Fruit fly (Drosophila melanogaster) whole organism, pupa: ENCODE results near the gene CG31301.

Experiments used
- CG10348 ChIP-seq: fragments of 200-800 bp; sonication (Bioruptor generic); IDR thresholded peaks from 2 replicates; pipeline ENCODE4 v1.3.6; 2022; ENCODE audit warnings: missing biosample characterization, missing genetic modification characterization
- CG12605 ChIP-seq: fragments of 200-800 bp; sonication (Bioruptor generic); IDR thresholded peaks from 2 replicates; pipeline ENCODE4 v1.3.6; 2022; ENCODE audit warnings: missing biosample characterization, missing genetic modification characterization
- CG13204 ChIP-seq: fragments of 200-800 bp; sonication (Bioruptor generic); optimal IDR thresholded peaks from 2 replicates; lab custom pipeline; 2018; ENCODE audit warnings: missing biosample characterization, mild to moderate bottlenecking, missing genetic modification characterization, moderate library complexity
- CG32121 ChIP-seq: fragments of 200-800 bp; sonication (Bioruptor generic); IDR thresholded peaks from 2 replicates; pipeline ENCODE4 v1.3.6; 2022; ENCODE audit warnings: missing biosample characterization, missing genetic modification characterization
- CG34367 ChIP-seq: fragments of 200-800 bp; sonication (Bioruptor generic); optimal IDR thresholded peaks from 2 replicates; lab custom pipeline; 2018; ENCODE audit warnings: missing biosample characterization, mild to moderate bottlenecking, missing genetic modification characterization
- CG8159 ChIP-seq: fragments of 200-800 bp; sonication (Bioruptor generic); optimal IDR thresholded peaks from 3 replicates; lab custom pipeline; 2018; ENCODE audit warnings: missing biosample characterization, mild to moderate bottlenecking, missing genetic modification characterization, moderate library complexity
- CG8301 ChIP-seq: fragments of 200-800 bp; sonication (Bioruptor generic); optimal IDR thresholded peaks from 2 replicates; lab custom pipeline; 2018; ENCODE audit warnings: missing biosample characterization, mild to moderate bottlenecking, missing genetic modification characterization
- CG9948 ChIP-seq: fragments of 200-800 bp; sonication (Bioruptor generic); optimal IDR thresholded peaks from 2 replicates; lab custom pipeline; 2018; ENCODE audit warnings: missing biosample characterization, mild to moderate bottlenecking, missing genetic modification characterization, moderate library complexity
- D1 ChIP-seq: fragments of 200-800 bp; sonication (Bioruptor generic); optimal IDR thresholded peaks from 2 replicates; lab custom pipeline; 2018; ENCODE audit warnings: missing biosample characterization, mild to moderate bottlenecking, missing genetic modification characterization, moderate library complexity
- EcR ChIP-seq: fragments of 200-800 bp; sonication (Bioruptor generic); optimal IDR thresholded peaks from 3 replicates; lab custom pipeline; 2019; ENCODE audit warnings: missing biosample characterization, missing genetic modification characterization, mild to moderate bottlenecking, moderate library complexity, missing genetic modification reagents
- Pif1A ChIP-seq: fragments of 200-800 bp; sonication (Bioruptor generic); optimal IDR thresholded peaks from 3 replicates; lab custom pipeline; 2016; ENCODE audit warnings: missing biosample characterization, missing genetic modification characterization
- Snoo ChIP-seq: fragments of 200-800 bp; sonication (Bioruptor generic); optimal IDR thresholded peaks from 3 replicates; lab custom pipeline; 2017; ENCODE audit warnings: missing biosample characterization, mild to moderate bottlenecking, missing genetic modification characterization, inconsistent platforms
- fd96Ca ChIP-seq: fragments of 200-800 bp; sonication (Bioruptor generic); IDR thresholded peaks from 3 replicates; pipeline ENCODE4 v1.3.6; 2022; ENCODE audit warnings: missing biosample characterization, missing genetic modification characterization
- gl ChIP-seq: fragments of 200-800 bp; sonication (Bioruptor generic); optimal IDR thresholded peaks from 2 replicates; lab custom pipeline; 2018; ENCODE audit warnings: missing biosample characterization, mild to moderate bottlenecking, missing genetic modification characterization

- TF ChIP-seq CG8159 (tag; lab: Kevin White, UChicago) (no peak), Snoo (tag; lab: Kevin White, UChicago) (no peak), Pif1A (GFP tag; lab: Kevin White, UChicago) (no peak), CG8301 (tag; lab: Kevin White, UChicago) (no peak), fd96Ca (no peak), gl (tag; lab: Kevin White, UChicago) (no peak), CG34367 (no peak), CG12605 (no peak), EcR (no peak), CG32121 (GFP tag; lab: Robert Waterston, UW) (no peak), D1 (no peak), CG9948 (tag; lab: Kevin White, UChicago) (no peak), CG13204 (GFP tag; lab: Kevin White, UChicago) (no peak), CG10348 (no peak)
Observed at dm6 chr3R:15393206-15393805, 47.3 kb downstream of the CG31301 start.
